Fruit fly (Drosophila melanogaster) Kc167 (cell line): ENCODE measurements around the gene TkR99D.

Experiments
- insv ChIP-seq: fragments of >200 bp; optimal IDR thresholded peaks from 3 replicates; lab custom pipeline; 2018; ENCODE audit warnings: missing external identifiers
- psq ChIP-seq: fragments of >200 bp; optimal IDR thresholded peaks from 2 replicates; lab custom pipeline; 2017; ENCODE audit warnings: missing external identifiers

dm6 chr3R:29969347-29969746 is at the start of gene TkR99D:
- TF ChIP-seq insv (lab: Kevin White, UChicago), result no peak
- no peak for TF ChIP-seq psq (lab: Kevin White, UChicago)
